Worm (Caenorhabditis elegans) whole organism, L2 larva: ENCODE data around the gene Y119D3B.14.

Experiments used
- F13H6.1 ChIP-seq: sonication (generic microtip); optimal IDR thresholded peaks from 2 replicates; lab custom pipeline; 2016; ENCODE audit warnings: missing genetic modification characterization, missing compliant biosample characterization
- Y55F3AM.14 ChIP-seq: fragments of 200-800 bp; sonication (Bioruptor generic); optimal IDR thresholded peaks from 2 replicates; lab custom pipeline; 2018; ENCODE audit warnings: mild to moderate bottlenecking, missing genetic modification characterization, missing compliant biosample characterization
- ZK546.5 ChIP-seq: sonication (generic microtip); optimal IDR thresholded peaks from 2 replicates; lab custom pipeline; 2017; ENCODE audit warnings: missing biosample characterization, missing genetic modification characterization
- alr-1 ChIP-seq: fragments of 150-350 bp; optimal IDR thresholded peaks from 2 replicates; lab custom pipeline; 2014; ENCODE audit warnings: missing biosample characterization, missing genetic modification characterization
- ama-1 ChIP-seq: fragments of 150-350 bp; optimal IDR thresholded peaks from 2 replicates; lab custom pipeline; 2018; ENCODE audit warnings: inconsistent platforms
- blmp-1 ChIP-seq: sonication (generic microtip); optimal IDR thresholded peaks from 2 replicates; lab custom pipeline; 2017; ENCODE audit warnings: missing genetic modification characterization, mild to moderate bottlenecking, missing compliant biosample characterization, antibody characterized with exemption, moderate library complexity; ENCODE audit not compliant: insufficient read depth
- ceh-16 ChIP-seq: fragments of 150-350 bp; optimal IDR thresholded peaks from 2 replicates; lab custom pipeline; 2014; ENCODE audit warnings: missing biosample characterization, missing genetic modification characterization
- ceh-82 ChIP-seq: fragments of 150-350 bp; optimal IDR thresholded peaks from 2 replicates; lab custom pipeline; 2014; ENCODE audit warnings: missing biosample characterization, missing genetic modification characterization
- crh-2 ChIP-seq: sonication (generic microtip); optimal IDR thresholded peaks from 2 replicates; lab custom pipeline; 2017; ENCODE audit warnings: missing biosample characterization, missing genetic modification characterization
- dmd-4 ChIP-seq: sonication (generic microtip); optimal IDR thresholded peaks from 2 replicates; lab custom pipeline; 2017; ENCODE audit warnings: missing biosample characterization, missing genetic modification characterization
- egl-27 ChIP-seq: sonication (generic microtip); optimal IDR thresholded peaks from 3 replicates; lab custom pipeline; 2017; ENCODE audit warnings: missing biosample characterization, missing genetic modification reagents, missing genetic modification characterization
- elt-1 ChIP-seq: fragments of 150-350 bp; optimal IDR thresholded peaks from 2 replicates; lab custom pipeline; 2014; ENCODE audit warnings: missing biosample characterization, missing genetic modification characterization
- elt-3 ChIP-seq: sonication (generic microtip); optimal IDR thresholded peaks from 2 replicates; lab custom pipeline; 2017; ENCODE audit warnings: missing biosample characterization, missing genetic modification characterization
- gmeb-1 ChIP-seq: fragments of 150-350 bp; optimal IDR thresholded peaks from 2 replicates; lab custom pipeline; 2014; ENCODE audit warnings: missing biosample characterization, missing genetic modification characterization
- lin-11 ChIP-seq: fragments of 150-350 bp; sonication (generic microtip); optimal IDR thresholded peaks from 2 replicates; lab custom pipeline; 2014; ENCODE audit warnings: missing biosample characterization, missing genetic modification characterization, inconsistent platforms, mixed read lengths
- lin-13 ChIP-seq: fragments of 150-350 bp; optimal IDR thresholded peaks from 2 replicates; lab custom pipeline; 2014; ENCODE audit warnings: missing biosample characterization, missing genetic modification reagents, missing genetic modification characterization
- lin-39 ChIP-seq: fragments of 150-350 bp; optimal IDR thresholded peaks from 2 replicates; lab custom pipeline; 2014; ENCODE audit warnings: missing biosample characterization, missing genetic modification reagents, missing genetic modification characterization
- lsy-2 ChIP-seq, 2 experiments: fragments of 150-350 bp in 1 of 2; sonication (generic microtip) in 1 of 2; optimal IDR thresholded peaks; 2 replicates each; lab custom pipeline; 2014 to 2017; ENCODE audit warnings: missing biosample characterization in 2 of 2, missing genetic modification characterization in 2 of 2
- mab-5 ChIP-seq: fragments of 150-350 bp; optimal IDR thresholded peaks from 2 replicates; lab custom pipeline; 2014; ENCODE audit warnings: missing biosample characterization, missing genetic modification characterization
- mbf-1 ChIP-seq: sonication (generic microtip); optimal IDR thresholded peaks from 2 replicates; lab custom pipeline; 2017; ENCODE audit warnings: missing biosample characterization, missing genetic modification characterization
- mdl-1 ChIP-seq, 2 experiments: fragments of 150-350 bp in 1 of 2; sonication (generic microtip) in 1 of 2; optimal IDR thresholded peaks; 2 replicates each; lab custom pipeline; 2017; ENCODE audit warnings: missing biosample characterization in 2 of 2, missing genetic modification characterization in 2 of 2
- nhr-11 ChIP-seq: fragments of 150-350 bp; optimal IDR thresholded peaks from 2 replicates; lab custom pipeline; 2014; ENCODE audit warnings: missing biosample characterization, missing genetic modification characterization
- nhr-12 ChIP-seq: fragments of 150-350 bp; optimal IDR thresholded peaks from 2 replicates; lab custom pipeline; 2014; ENCODE audit warnings: missing biosample characterization, missing genetic modification characterization
- nhr-129 ChIP-seq: fragments of 150-350 bp; optimal IDR thresholded peaks from 2 replicates; lab custom pipeline; 2014; ENCODE audit warnings: missing biosample characterization, missing genetic modification characterization
- nhr-21 ChIP-seq: fragments of 150-350 bp; optimal IDR thresholded peaks from 2 replicates; lab custom pipeline; 2014; ENCODE audit warnings: missing biosample characterization, missing genetic modification characterization
- nhr-23 ChIP-seq: fragments of 150-350 bp; optimal IDR thresholded peaks from 2 replicates; lab custom pipeline; 2014; ENCODE audit warnings: missing biosample characterization, missing genetic modification reagents, missing genetic modification characterization
- nhr-237 ChIP-seq: fragments of 150-350 bp; optimal IDR thresholded peaks from 2 replicates; lab custom pipeline; 2014; ENCODE audit warnings: missing biosample characterization, missing genetic modification characterization
- nhr-25 ChIP-seq: fragments of 150-350 bp; sonication (generic microtip); optimal IDR thresholded peaks from 3 replicates; lab custom pipeline; 2014; ENCODE audit warnings: missing biosample characterization, missing genetic modification characterization
- nhr-6 ChIP-seq: fragments of 150-350 bp; optimal IDR thresholded peaks from 2 replicates; lab custom pipeline; 2014; ENCODE audit warnings: missing biosample characterization, missing genetic modification characterization
- nhr-77 ChIP-seq: fragments of 150-350 bp; optimal IDR thresholded peaks from 2 replicates; lab custom pipeline; 2014; ENCODE audit warnings: missing biosample characterization, missing genetic modification characterization
- peb-1 ChIP-seq: fragments of 150-350 bp; optimal IDR thresholded peaks from 2 replicates; lab custom pipeline; 2014; ENCODE audit warnings: missing biosample characterization, missing genetic modification characterization
- sem-4 ChIP-seq: fragments of 150-350 bp; optimal IDR thresholded peaks from 2 replicates; lab custom pipeline; 2014; ENCODE audit warnings: missing biosample characterization, missing genetic modification reagents, missing genetic modification characterization
- skn-1 ChIP-seq: sonication (generic microtip); optimal IDR thresholded peaks from 2 replicates; lab custom pipeline; 2017; ENCODE audit warnings: missing biosample characterization, missing genetic modification characterization
- snpc-4 ChIP-seq: fragments of 150-350 bp; optimal IDR thresholded peaks from 2 replicates; lab custom pipeline; 2014; ENCODE audit warnings: missing biosample characterization, missing genetic modification characterization
- unc-39 ChIP-seq: fragments of 150-350 bp; optimal IDR thresholded peaks from 2 replicates; lab custom pipeline; 2014; ENCODE audit warnings: missing biosample characterization, missing genetic modification characterization
- unc-55 ChIP-seq: fragments of 150-350 bp; sonication (generic microtip); optimal IDR thresholded peaks from 3 replicates; lab custom pipeline; 2014; ENCODE audit warnings: missing biosample characterization, missing genetic modification reagents, missing genetic modification characterization
- unc-62 ChIP-seq: fragments of 150-350 bp; optimal IDR thresholded peaks from 2 replicates; lab custom pipeline; 2014; ENCODE audit warnings: missing biosample characterization, missing genetic modification reagents, missing genetic modification characterization
- ztf-1 ChIP-seq: fragments of 200-800 bp; sonication (Bioruptor generic); conservative IDR thresholded peaks from 2 replicates; pipeline ENCODE4 v1.3.6; 2022; ENCODE audit warnings: missing genetic modification characterization, missing compliant biosample characterization
- ztf-11 ChIP-seq: sonication (generic microtip); optimal IDR thresholded peaks from 2 replicates; lab custom pipeline; 2017; ENCODE audit warnings: missing biosample characterization, missing genetic modification characterization

Y119D3B.14 gene

ce11 chrIII:1166388-1166787 lies 27.2 kb downstream of the Y119D3B.14 start:
- TF ChIP-seq nhr-21 (tag; lab: Kevin White, UChicago), result no peak
- no peak for TF ChIP-seq ztf-11 (tag; lab: Kevin White, UChicago)
- no peak for TF ChIP-seq dmd-4
- no peak for TF ChIP-seq elt-1 (tag; lab: Kevin White, UChicago)
- TF ChIP-seq lin-11, result no peak
- TF ChIP-seq alr-1 (tag; lab: Kevin White, UChicago), result no peak
- TF ChIP-seq sem-4, result no peak
- no peak for TF ChIP-seq peb-1 (tag; lab: Kevin White, UChicago)
- TF ChIP-seq ztf-1 (GFP tag; lab: Robert Waterston, UW), result no peak
- no peak for TF ChIP-seq elt-3
- TF ChIP-seq nhr-12 (tag; lab: Kevin White, UChicago), result no peak
- TF ChIP-seq nhr-6, result no peak
- TF ChIP-seq unc-62 (GFP tag; lab: Kevin White, UChicago), result no peak
- TF ChIP-seq nhr-23 (tag; lab: Kevin White, UChicago), result no peak
- TF ChIP-seq nhr-25 (tag; lab: Kevin White, UChicago), result no peak
- TF ChIP-seq, all 48 proteins: peak for 0

- TF ChIP-seq ama-1 (lab: Kevin White, UChicago) (no peak), nhr-23 (tag; lab: Kevin White, UChicago) (no peak), elt-3 (no peak), nhr-77 (tag; lab: Kevin White, UChicago) (no peak), skn-1 (no peak), ztf-1 (GFP tag; lab: Robert Waterston, UW) (no peak), lsy-2 (tag; optimal IDR thresholded peaks at IDR 0.05; lab: Kevin White, UChicago) (no peak), alr-1 (tag; lab: Kevin White, UChicago) (no peak), lin-39 (tag; lab: Kevin White, UChicago) (no peak), snpc-4 (tag; lab: Kevin White, UChicago) (no peak), mbf-1 (tag; lab: Kevin White, UChicago) (no peak), Y55F3AM.14 (GFP tag; lab: Kevin White, UChicago) (no peak), gmeb-1 (tag; lab: Kevin White, UChicago) (no peak), ZK546.5 (no peak), blmp-1 (tag; lab: Kevin White, UChicago) (no peak), mab-5 (tag; lab: Kevin White, UChicago) (no peak), unc-62 (GFP tag; lab: Kevin White, UChicago) (no peak)
These were observed 28.9 kb downstream of the Y119D3B.14 start for ce11 chrIII:1164668-1165067.

ce11 chrIII:1163203-1163602 lies 30.4 kb downstream of the Y119D3B.14 start:
- no peak for TF ChIP-seq lin-11
- no peak for TF ChIP-seq nhr-11 (tag; lab: Kevin White, UChicago)
- no peak for TF ChIP-seq skn-1
- TF ChIP-seq F13H6.1 (tag; lab: Kevin White, UChicago), result no peak
- TF ChIP-seq egl-27 (tag; lab: Kevin White, UChicago), result no peak
- TF ChIP-seq alr-1 (tag; lab: Kevin White, UChicago), result no peak
- TF ChIP-seq lin-13 (GFP tag; lab: Kevin White, UChicago), result no peak
- no peak for TF ChIP-seq unc-55 (GFP tag; lab: Kevin White, UChicago)
- TF ChIP-seq mab-5 (tag; lab: Kevin White, UChicago), result no peak
- no peak for TF ChIP-seq ztf-1 (GFP tag; lab: Robert Waterston, UW)
- no peak for TF ChIP-seq ceh-82 (tag; lab: Kevin White, UChicago)
- TF ChIP-seq elt-3, result no peak
- no peak for TF ChIP-seq nhr-12 (tag; lab: Kevin White, UChicago)
- no peak for TF ChIP-seq unc-39 (tag; lab: Kevin White, UChicago)
- no peak for TF ChIP-seq nhr-21 (tag; lab: Kevin White, UChicago)
- no peak for TF ChIP-seq nhr-237 (tag; lab: Kevin White, UChicago)
- no peak for TF ChIP-seq ZK546.5
- TF ChIP-seq nhr-25 (tag; lab: Kevin White, UChicago), result no peak

ce11 chrIII:1161946-1162345 lies 31.7 kb downstream of the Y119D3B.14 start:
- no peak for TF ChIP-seq mbf-1 (tag; lab: Kevin White, UChicago)
- TF ChIP-seq nhr-6, result no peak
- no peak for TF ChIP-seq ceh-16 (tag; lab: Kevin White, UChicago)
- TF ChIP-seq crh-2 (tag; lab: Kevin White, UChicago), result no peak
- TF ChIP-seq mab-5 (tag; lab: Kevin White, UChicago), result no peak
- TF ChIP-seq lin-13 (GFP tag; lab: Kevin White, UChicago), result no peak
- TF ChIP-seq Y55F3AM.14 (GFP tag; lab: Kevin White, UChicago), result no peak
- TF ChIP-seq mdl-1 (tag; optimal IDR thresholded peaks at IDR 0.05; lab: Kevin White, UChicago), result no peak
- TF ChIP-seq nhr-21 (tag; lab: Kevin White, UChicago), result no peak
- no peak for TF ChIP-seq lsy-2 (tag; optimal IDR thresholded peaks at IDR 0.05; lab: Kevin White, UChicago)
- no peak for TF ChIP-seq nhr-129 (tag; lab: Kevin White, UChicago)
